Worm (Caenorhabditis elegans) whole organism, L4 larva: ENCODE results near the gene VC5.2.

ENCODE experiments used
- Y105C5A.15 ChIP-seq: fragments of 200-800 bp; sonication (Bioruptor generic); IDR thresholded peaks from 2 replicates; pipeline ENCODE4 v1.3.6; 2022; ENCODE audit warnings: missing genetic modification characterization, missing compliant biosample characterization
- aly-2 ChIP-seq: sonication (generic microtip); optimal IDR thresholded peaks from 2 replicates; lab custom pipeline; 2018; ENCODE audit warnings: missing biosample characterization, missing genetic modification characterization
- ama-1 ChIP-seq: fragments of 150-350 bp; optimal IDR thresholded peaks from 2 replicates; lab custom pipeline; 2014; ENCODE audit warnings: inconsistent platforms, mixed read lengths
- egl-27 ChIP-seq: sonication (generic microtip); optimal IDR thresholded peaks from 3 replicates; lab custom pipeline; 2017; ENCODE audit warnings: missing biosample characterization, missing genetic modification reagents, missing genetic modification characterization
- fos-1 ChIP-seq: fragments of 150-350 bp; optimal IDR thresholded peaks from 2 replicates; lab custom pipeline; 2014; ENCODE audit warnings: missing biosample characterization, missing genetic modification characterization
- lin-38 ChIP-seq: fragments of 200-800 bp; sonication (Bioruptor generic); IDR thresholded peaks from 2 replicates; pipeline ENCODE4 v1.3.6; 2022; ENCODE audit warnings: missing genetic modification reagents, missing genetic modification characterization, missing compliant biosample characterization
- mxl-3 ChIP-seq: fragments of 200-800 bp; sonication (Bioruptor generic); optimal IDR thresholded peaks from 2 replicates; lab custom pipeline; 2018; ENCODE audit warnings: mild to moderate bottlenecking, missing genetic modification characterization, missing compliant biosample characterization
- nhr-11 ChIP-seq: fragments of 150-350 bp; optimal IDR thresholded peaks from 2 replicates; lab custom pipeline; 2014; ENCODE audit warnings: missing biosample characterization, missing genetic modification characterization
- zag-1 ChIP-seq: fragments of 150-350 bp; optimal IDR thresholded peaks from 2 replicates; lab custom pipeline; 2014; ENCODE audit warnings: missing biosample characterization, missing genetic modification characterization

- TF ChIP-seq aly-2 (tag; lab: Kevin White, UChicago) (no peak), lin-38 (GFP tag; lab: Robert Waterston, UW) (no peak), ama-1 (no peak), Y105C5A.15 (GFP tag; lab: Robert Waterston, UW) (no peak), mxl-3 (no peak), egl-27 (tag; lab: Kevin White, UChicago) (no peak), fos-1 (tag; lab: Kevin White, UChicago) (no peak), nhr-11 (no peak), zag-1 (tag; lab: Kevin White, UChicago) (no peak)
Measured at ce11 chrV:7085518-7086104, at the start of gene VC5.2.
